Fruit fly (Drosophila melanogaster) Kc167 (cell line): ENCODE measurements around the gene CG32069.

Experiments
- Sin3A ChIP-seq: fragments of >200 bp; optimal IDR thresholded peaks from 2 replicates; lab custom pipeline; 2018; ENCODE audit warnings: missing external identifiers
- h ChIP-seq: fragments of >200 bp; optimal IDR thresholded peaks from 3 replicates; lab custom pipeline; 2018; ENCODE audit warnings: missing external identifiers
- insv ChIP-seq: fragments of >200 bp; optimal IDR thresholded peaks from 3 replicates; lab custom pipeline; 2018; ENCODE audit warnings: missing external identifiers
- psq ChIP-seq: fragments of >200 bp; optimal IDR thresholded peaks from 2 replicates; lab custom pipeline; 2017; ENCODE audit warnings: missing external identifiers
- ttk ChIP-seq: sonication (Bioruptor generic); optimal IDR thresholded peaks from 2 replicates; lab custom pipeline; 2017; ENCODE audit warnings: missing external identifiers

- TF ChIP-seq Sin3A (lab: Kevin White, UChicago) = no peak
- TF ChIP-seq ttk (lab: Kevin White, UChicago) = no peak
- TF ChIP-seq psq = no peak
- TF ChIP-seq insv (lab: Kevin White, UChicago) = no peak
- TF ChIP-seq h (lab: Kevin White, UChicago) = no peak
These were observed 29.7 kb upstream of the CG32069 start for dm6 chr3L:11091943-11092609.
